Fruit fly (Drosophila melanogaster): ENCODE results near the gene CG9514.

CG9514 gene

dm6 chrX:14850069-14850468, 46.6 kb downstream of the CG9514 start:
- TF ChIP-seq CG8478 (optimal IDR thresholded peaks at IDR 0.05) = no peak
- TF ChIP-seq CTCF (optimal IDR thresholded peaks at IDR 0.05) = no peak

- TF ChIP-seq CG8478 (optimal IDR thresholded peaks at IDR 0.05) (no peak), CTCF (optimal IDR thresholded peaks at IDR 0.05) (no peak)
Measured at dm6 chrX:14848755-14849354, 47.8 kb downstream of the CG9514 start, which contains the start of gene CG9522. CG9522 (minus strand) TSS chrX:14848808.

- no peak for TF ChIP-seq CG8478 (optimal IDR thresholded peaks at IDR 0.05)
- no peak for TF ChIP-seq CTCF (optimal IDR thresholded peaks at IDR 0.05)
Measured at dm6 chrX:14846116-14846614, 50.5 kb downstream of the CG9514 start.

dm6 chrX:14844657-14845056, 52.0 kb downstream of the CG9514 start, which contains the start of gene CG12539:
CG12539 (minus strand) TSS chrX:14844757.
- no peak for TF ChIP-seq CTCF (optimal IDR thresholded peaks at IDR 0.05)
- no peak for TF ChIP-seq CG8478 (optimal IDR thresholded peaks at IDR 0.05)

dm6 chrX:14841893-14842505, 54.7 kb downstream of the CG9514 start:
- TF ChIP-seq CG8478 (optimal IDR thresholded peaks at IDR 0.05) (no peak), CTCF (optimal IDR thresholded peaks at IDR 0.05) (no peak)

- no peak for TF ChIP-seq CG8478 (optimal IDR thresholded peaks at IDR 0.05)
- no peak for TF ChIP-seq CTCF (optimal IDR thresholded peaks at IDR 0.05)
Measured at dm6 chrX:14840417-14840872, 56.2 kb downstream of the CG9514 start.

dm6 chrX:14839739-14840347, 56.8 kb downstream of the CG9514 start:
- TF ChIP-seq CG8478 (optimal IDR thresholded peaks at IDR 0.05) (no peak), CTCF (optimal IDR thresholded peaks at IDR 0.05) (no peak)

dm6 chrX:14839047-14839446, 57.6 kb downstream of the CG9514 start, which contains the start of the genes CG32590 and Flo2:
CG32590 (minus strand) TSS chrX:14839106.
Flo2 (plus strand) TSS chrX:14839376.
- no peak for TF ChIP-seq CG8478 (optimal IDR thresholded peaks at IDR 0.05)
- TF ChIP-seq CTCF (optimal IDR thresholded peaks at IDR 0.05) = no peak

dm6 chrX:14837983-14838382, 58.7 kb downstream of the CG9514 start, which contains the start of gene Grx5:
Grx5 (minus strand) TSS chrX:14838198.
- TF ChIP-seq CTCF (optimal IDR thresholded peaks at IDR 0.05) (no peak), CG8478 (optimal IDR thresholded peaks at IDR 0.05) (no peak)

- TF ChIP-seq CTCF (optimal IDR thresholded peaks at IDR 0.05) (no peak), CG8478 (optimal IDR thresholded peaks at IDR 0.05) (no peak)
Measured at dm6 chrX:14836425-14836824, 60.3 kb downstream of the CG9514 start, which contains the start of gene CG14410. CG14410 (plus strand) TSS chrX:14836725.

Data from S2 (cell line).